Worm (Caenorhabditis elegans): ENCODE data around the gene R02F2.5.

- no peak for TF ChIP-seq med-1 (GFP tag; optimal IDR thresholded peaks at IDR 0.05; ENCODE audit: insufficient read depth)
- TF ChIP-seq ztf-23 (GFP tag; IDR thresholded peaks at IDR 0.05), result no peak
- TF ChIP-seq cog-1 (tag; optimal IDR thresholded peaks at IDR 0.05), result no peak
These were observed 4.7 kb downstream of the R02F2.5 start, which contains the start of the genes R02F2.7 and R02F2.4 for ce11 chrIII:5483738-5484315.
